Fruit fly (Drosophila melanogaster) whole organism, embryonic: ENCODE results near the gene eEF1alpha2.

Experiments
- CG10979 ChIP-seq: fragments of 200-800 bp; sonication (Bioruptor generic); optimal IDR thresholded peaks from 2 replicates; lab custom pipeline; 2018; ENCODE audit warnings: missing biosample characterization, mild to moderate bottlenecking, missing genetic modification characterization, moderate library complexity
- CG12236 ChIP-seq: fragments of 200-800 bp; sonication (Bioruptor generic); optimal IDR thresholded peaks from 2 replicates; lab custom pipeline; 2016; ENCODE audit warnings: missing biosample characterization, missing genetic modification characterization
- CG13287 ChIP-seq: fragments of 200-800 bp; sonication (Bioruptor generic); IDR thresholded peaks from 2 replicates; pipeline ENCODE4 v1.3.6; 2022; ENCODE audit warnings: missing biosample characterization, missing genetic modification characterization; ENCODE audit not compliant: partially characterized antibody
- CG15011 ChIP-seq: fragments of 200-800 bp; sonication (Bioruptor generic); optimal IDR thresholded peaks from 3 replicates; lab custom pipeline; 2018; ENCODE audit warnings: missing biosample characterization, mild to moderate bottlenecking, missing genetic modification characterization
- CG15696 ChIP-seq: fragments of 200-800 bp; sonication (Bioruptor generic); optimal IDR thresholded peaks from 2 replicates; lab custom pipeline; 2019; ENCODE audit warnings: missing biosample characterization, mild to moderate bottlenecking, missing genetic modification characterization, moderate library complexity
- CG16779 ChIP-seq: fragments of 200-800 bp; sonication (Bioruptor generic); IDR thresholded peaks from 2 replicates; pipeline ENCODE4 v1.3.6; 2022; ENCODE audit warnings: missing biosample characterization, missing genetic modification characterization
- CG17829 ChIP-seq: fragments of 200-800 bp; optimal IDR thresholded peaks from 2 replicates; lab custom pipeline; 2019; ENCODE audit warnings: missing biosample characterization, mild to moderate bottlenecking, missing genetic modification characterization, moderate library complexity
- CG30020 ChIP-seq: fragments of 200-800 bp; optimal IDR thresholded peaks from 2 replicates; lab custom pipeline; 2019; ENCODE audit warnings: missing biosample characterization, mild to moderate bottlenecking, missing genetic modification characterization, moderate library complexity
- CG31365 ChIP-seq: fragments of 200-800 bp; sonication (Bioruptor generic); optimal IDR thresholded peaks from 2 replicates; lab custom pipeline; 2018; ENCODE audit warnings: missing biosample characterization, mild to moderate bottlenecking, missing genetic modification characterization
- CG3995 ChIP-seq: fragments of 200-800 bp; sonication (Bioruptor generic); optimal IDR thresholded peaks from 3 replicates; lab custom pipeline; 2016; ENCODE audit warnings: missing biosample characterization, missing genetic modification characterization
- CG4424 ChIP-seq: fragments of 200-800 bp; sonication (Bioruptor generic); optimal IDR thresholded peaks from 3 replicates; lab custom pipeline; 2016; ENCODE audit warnings: missing biosample characterization, missing genetic modification characterization
- CG4730 ChIP-seq: fragments of 200-800 bp; sonication (Bioruptor generic); IDR thresholded peaks from 2 replicates; pipeline ENCODE4 v1.3.6; 2022; ENCODE audit warnings: missing biosample characterization, missing genetic modification characterization
- CG5180 ChIP-seq: fragments of 200-800 bp; sonication (Bioruptor generic); optimal IDR thresholded peaks from 3 replicates; lab custom pipeline; 2017; ENCODE audit warnings: missing biosample characterization, missing genetic modification characterization, mild to moderate bottlenecking, moderate library complexity, missing genetic modification reagents
- CG6272 ChIP-seq: fragments of 200-800 bp; sonication (Bioruptor generic); IDR thresholded peaks from 2 replicates; pipeline ENCODE4 v1.3.6; 2022; ENCODE audit warnings: missing biosample characterization, missing genetic modification characterization
- CG7372 ChIP-seq: fragments of 200-800 bp; sonication (Bioruptor generic); IDR thresholded peaks from 2 replicates; pipeline ENCODE4 v1.3.6; 2022; ENCODE audit warnings: missing biosample characterization, missing genetic modification characterization
- CG7786 ChIP-seq: fragments of 200-800 bp; sonication (Bioruptor generic); optimal IDR thresholded peaks from 2 replicates; lab custom pipeline; 2016; ENCODE audit warnings: missing biosample characterization, missing genetic modification characterization
- CG8290 ChIP-seq, 3 experiments: fragments of 200-800 bp; sonication (Bioruptor generic); optimal IDR thresholded peaks; 2 replicates each; lab custom pipeline; 2016 to 2019; ENCODE audit warnings: missing biosample characterization in 3 of 3, missing genetic modification characterization in 3 of 3, mild to moderate bottlenecking in 2 of 3, moderate library complexity in 1 of 3
- CG8359 ChIP-seq: fragments of 200-800 bp; sonication (Bioruptor generic); optimal IDR thresholded peaks from 2 replicates; lab custom pipeline; 2017; ENCODE audit warnings: missing biosample characterization, mild to moderate bottlenecking, missing genetic modification characterization, borderline replicate concordance
- CG9932 ChIP-seq: fragments of 200-800 bp; sonication (Bioruptor generic); IDR thresholded peaks from 2 replicates; pipeline ENCODE4 v1.3.6; 2022; ENCODE audit warnings: missing biosample characterization, missing genetic modification characterization
- Dip3 ChIP-seq: fragments of 200-800 bp; sonication (Bioruptor generic); optimal IDR thresholded peaks from 3 replicates; lab custom pipeline; 2016; ENCODE audit warnings: missing biosample characterization, missing genetic modification characterization
- ERR ChIP-seq: fragments of 200-800 bp; sonication (Bioruptor generic); optimal IDR thresholded peaks from 2 replicates; lab custom pipeline; 2016; ENCODE audit warnings: missing biosample characterization, missing genetic modification characterization
- HLHmδ ChIP-seq: fragments of 200-800 bp; sonication (Bioruptor generic); optimal IDR thresholded peaks from 2 replicates; lab custom pipeline; 2018; ENCODE audit warnings: missing biosample characterization, mild to moderate bottlenecking, missing genetic modification characterization, moderate library complexity
- Mad ChIP-seq: fragments of 200-800 bp; sonication (Bioruptor generic); optimal IDR thresholded peaks from 2 replicates; lab custom pipeline; 2016; ENCODE audit warnings: missing biosample characterization, missing genetic modification characterization
- Med ChIP-seq: fragments of 200-800 bp; sonication (Bioruptor generic); peaks from one replicate; lab custom pipeline; 2016; ENCODE audit warnings: missing biosample characterization, missing genetic modification characterization, mild to moderate bottlenecking, inconsistent platforms, moderate library complexity
- Myb ChIP-seq: fragments of 200-800 bp; sonication (Bioruptor generic); optimal IDR thresholded peaks from 2 replicates; lab custom pipeline; 2016; ENCODE audit warnings: missing biosample characterization, missing genetic modification characterization
- NC2α ChIP-seq: fragments of 200-800 bp; sonication (Bioruptor generic); optimal IDR thresholded peaks from 2 replicates; lab custom pipeline; 2016; ENCODE audit warnings: missing biosample characterization, missing genetic modification characterization
- PHDP ChIP-seq: fragments of 200-800 bp; sonication (Bioruptor generic); optimal IDR thresholded peaks from 3 replicates; lab custom pipeline; 2018; ENCODE audit warnings: missing biosample characterization, mild to moderate bottlenecking, missing genetic modification characterization, moderate library complexity
- Sox102F ChIP-seq: fragments of 200-800 bp; sonication (Bioruptor generic); optimal IDR thresholded peaks from 2 replicates; lab custom pipeline; 2018; ENCODE audit warnings: missing biosample characterization, mild to moderate bottlenecking, missing genetic modification characterization, moderate library complexity
- abd-A ChIP-seq: fragments of 200-800 bp; sonication (Bioruptor generic); optimal IDR thresholded peaks from 3 replicates; lab custom pipeline; 2019; ENCODE audit warnings: missing biosample characterization, mild to moderate bottlenecking, missing genetic modification characterization, moderate library complexity
- ac ChIP-seq: fragments of 200-800 bp; sonication (Bioruptor generic); optimal IDR thresholded peaks from 3 replicates; lab custom pipeline; 2017; ENCODE audit warnings: missing biosample characterization, mild to moderate bottlenecking, missing genetic modification characterization
- amos ChIP-seq: fragments of 200-800 bp; sonication (Bioruptor generic); IDR thresholded peaks from 2 replicates; pipeline ENCODE4 v1.3.6; 2022; ENCODE audit warnings: missing biosample characterization, missing genetic modification characterization; ENCODE audit not compliant: partially characterized antibody
- btn ChIP-seq: fragments of 200-800 bp; sonication (Bioruptor generic); optimal IDR thresholded peaks from 2 replicates; lab custom pipeline; 2016; ENCODE audit warnings: missing biosample characterization, missing genetic modification characterization
- cas ChIP-seq: fragments of 200-800 bp; sonication (Bioruptor generic); IDR thresholded peaks from 2 replicates; pipeline ENCODE4 v1.3.6; 2022; ENCODE audit warnings: missing biosample characterization, missing genetic modification characterization
- cg ChIP-seq: fragments of 200-800 bp; sonication (Bioruptor generic); optimal IDR thresholded peaks from 3 replicates; lab custom pipeline; 2019; ENCODE audit warnings: missing biosample characterization, mild to moderate bottlenecking, missing genetic modification characterization, moderate library complexity
- dan ChIP-seq: fragments of 200-800 bp; sonication (Bioruptor generic); IDR thresholded peaks from 2 replicates; pipeline ENCODE4 v1.3.6; 2022; ENCODE audit warnings: missing biosample characterization, missing genetic modification characterization
- nau ChIP-seq: fragments of 200-800 bp; sonication (Bioruptor generic); optimal IDR thresholded peaks from 3 replicates; lab custom pipeline; 2017; ENCODE audit warnings: missing biosample characterization, mild to moderate bottlenecking, missing genetic modification characterization, missing genetic modification reagents
- nerfin-1 ChIP-seq: fragments of 200-800 bp; sonication (Bioruptor generic); optimal IDR thresholded peaks from 3 replicates; lab custom pipeline; 2019; ENCODE audit warnings: missing biosample characterization, mild to moderate bottlenecking, missing genetic modification characterization, moderate library complexity
- nmo ChIP-seq: fragments of 200-800 bp; sonication (Bioruptor generic); optimal IDR thresholded peaks from 2 replicates; lab custom pipeline; 2018; ENCODE audit warnings: missing biosample characterization, mild to moderate bottlenecking, missing genetic modification characterization, moderate library complexity
- pfk ChIP-seq: fragments of 200-800 bp; sonication (Bioruptor generic); optimal IDR thresholded peaks from 2 replicates; lab custom pipeline; 2018; ENCODE audit warnings: missing biosample characterization, mild to moderate bottlenecking, missing genetic modification characterization, moderate library complexity
- ro ChIP-seq: fragments of 200-800 bp; sonication (Bioruptor generic); IDR thresholded peaks from 2 replicates; pipeline ENCODE4 v1.3.6; 2022; ENCODE audit warnings: missing biosample characterization, missing genetic modification characterization
- sc ChIP-seq, 3 experiments: fragments of >200 bp in 2 of 3; fragments of 200-800 bp in 1 of 3; sonication (Bioruptor generic) in 1 of 3; optimal IDR thresholded peaks; 2 replicates in 2 of 3; 3 replicates in 1 of 3; lab custom pipeline; 2017; ENCODE audit warnings: mild to moderate bottlenecking in 1 of 3, missing biosample characterization in 1 of 3, missing genetic modification characterization in 1 of 3, missing genetic modification reagents in 1 of 3
- sens ChIP-seq: fragments of 200-800 bp; sonication (Bioruptor generic); peaks from one replicate; lab custom pipeline; 2016; ENCODE audit warnings: missing biosample characterization, missing genetic modification characterization
- shn ChIP-seq: fragments of 200-800 bp; sonication (Bioruptor generic); optimal IDR thresholded peaks from 3 replicates; lab custom pipeline; 2016; ENCODE audit warnings: missing biosample characterization, missing genetic modification characterization
- sim ChIP-seq: fragments of 200-800 bp; sonication (Bioruptor generic); IDR thresholded peaks from 2 replicates; pipeline ENCODE4 v1.3.6; 2022; ENCODE audit warnings: missing biosample characterization, missing genetic modification characterization
- so ChIP-seq: fragments of 200-800 bp; sonication (Bioruptor generic); IDR thresholded peaks from 3 replicates; pipeline ENCODE4 v1.3.6; 2022; ENCODE audit warnings: missing biosample characterization, missing genetic modification characterization
- ssp ChIP-seq: fragments of 200-800 bp; sonication (Bioruptor generic); IDR thresholded peaks from 2 replicates; pipeline ENCODE4 v1.3.6; 2022; ENCODE audit warnings: missing biosample characterization, missing genetic modification characterization
- stwl ChIP-seq: fragments of 200-800 bp; sonication (Bioruptor generic); optimal IDR thresholded peaks from 3 replicates; lab custom pipeline; 2018; ENCODE audit warnings: missing biosample characterization, mild to moderate bottlenecking, missing genetic modification characterization, moderate library complexity
- tap ChIP-seq: fragments of 200-800 bp; optimal IDR thresholded peaks from 3 replicates; lab custom pipeline; 2019; ENCODE audit warnings: missing biosample characterization, mild to moderate bottlenecking, missing genetic modification characterization, moderate library complexity
- trem ChIP-seq: fragments of 200-800 bp; optimal IDR thresholded peaks from 3 replicates; lab custom pipeline; 2019; ENCODE audit warnings: missing biosample characterization, mild to moderate bottlenecking, missing genetic modification characterization, moderate library complexity
- vvl ChIP-seq: fragments of 200-800 bp; sonication (Bioruptor generic); IDR thresholded peaks from 2 replicates; pipeline ENCODE4 v1.3.6; 2022; ENCODE audit warnings: missing biosample characterization, missing genetic modification characterization

eEF1alpha2 gene

dm6 chr3R:31747429-31748048 lies 9.3 kb downstream of the eEF1alpha2 start, which contains the start of the genes nero and CG1910 (continued):
- no peak for TF ChIP-seq so (GFP tag; lab: Robert Waterston, UW)
- no peak for TF ChIP-seq CG12236 (GFP tag; lab: Kevin White, UChicago)
- no peak for TF ChIP-seq sc (optimal IDR thresholded peaks at IDR 0.05; lab: Kevin White, UChicago)
- no peak for TF ChIP-seq sc (GFP tag; optimal IDR thresholded peaks at IDR 0.05; lab: Kevin White, UChicago)
- no peak for TF ChIP-seq PHDP (tag; lab: Kevin White, UChicago)
- TF ChIP-seq CG13287: no peak
- TF ChIP-seq dan (GFP tag; lab: Robert Waterston, UW): no peak
- TF ChIP-seq CG7372 (GFP tag; lab: Robert Waterston, UW): no peak
- no peak for TF ChIP-seq abd-A (tag; lab: Kevin White, UChicago)
- no peak for TF ChIP-seq shn
- TF ChIP-seq CG3995: peak; percentile 94
- TF ChIP-seq btn: no peak
- TF ChIP-seq cg (GFP tag; lab: Kevin White, UChicago): no peak
- no peak for TF ChIP-seq Dip3 (GFP tag; lab: Kevin White, UChicago)
- peak; percentile 25 for TF ChIP-seq nerfin-1 (tag; lab: Kevin White, UChicago)
- TF ChIP-seq ac: no peak
- TF ChIP-seq CG8290 (GFP tag; optimal IDR thresholded peaks at IDR 0.05; lab: Kevin White, UChicago): peak; percentile 15
- peak in 1 of 2 experiments; percentile 77 for TF ChIP-seq CG8290 (tag; optimal IDR thresholded peaks at IDR 0.05; lab: Kevin White, UChicago)
- TF ChIP-seq HLHmδ: no peak
- TF ChIP-seq CG31365 (tag; lab: Kevin White, UChicago): peak; percentile 18
- peak; percentile 99 for TF ChIP-seq trem
- no peak for TF ChIP-seq CG4424 (GFP tag; lab: Kevin White, UChicago)
- no peak for TF ChIP-seq Sox102F (GFP tag; lab: Kevin White, UChicago)
- TF ChIP-seq sim (GFP tag; lab: Robert Waterston, UW): no peak
- TF ChIP-seq CG8359 (GFP tag; lab: Kevin White, UChicago): no peak
- no peak for TF ChIP-seq CG15696 (tag; lab: Kevin White, UChicago)
- peak; percentile 40 for TF ChIP-seq pfk (GFP tag; lab: Kevin White, UChicago)
- no peak for TF ChIP-seq CG10979 (tag; lab: Kevin White, UChicago)
- no peak for TF ChIP-seq cas
- TF ChIP-seq CG7786: peak; percentile 16
- TF ChIP-seq CG15011: no peak
- peak; percentile 48 for TF ChIP-seq nmo (GFP tag; lab: Kevin White, UChicago)
- peak; percentile 65 for TF ChIP-seq sens (GFP tag; lab: Kevin White, UChicago)
- TF ChIP-seq nau (GFP tag; lab: Kevin White, UChicago): no peak
- TF ChIP-seq CG30020: no peak
- TF ChIP-seq vvl (GFP tag; lab: Robert Waterston, UW): no peak
- no peak for TF ChIP-seq CG4730 (GFP tag; lab: Robert Waterston, UW)
- TF ChIP-seq ro (GFP tag; lab: Robert Waterston, UW): no peak
- TF ChIP-seq ERR (GFP tag; lab: Kevin White, UChicago): peak; percentile 46
- TF ChIP-seq stwl (tag; lab: Kevin White, UChicago): peak; percentile 75
- no peak for TF ChIP-seq Mad
- TF ChIP-seq CG6272: no peak
- TF ChIP-seq ssp: no peak
- no peak for TF ChIP-seq CG16779
- no peak for TF ChIP-seq CG9932
- TF ChIP-seq amos (GFP tag; lab: Robert Waterston, UW): no peak
- TF ChIP-seq CG5180 (GFP tag; lab: Kevin White, UChicago): no peak
- TF ChIP-seq NC2α: no peak
- peak; percentile 71 for TF ChIP-seq Myb (GFP tag; lab: Kevin White, UChicago)
- TF ChIP-seq CG17829 (tag; lab: Kevin White, UChicago): peak; percentile 27
- no peak for TF ChIP-seq tap (tag; lab: Kevin White, UChicago)
- peak; percentile 91 for TF ChIP-seq Med
